Fruit fly (Drosophila melanogaster) whole organism, pupa: ENCODE measurements around the gene Ugt302E1.

Experiments used
- CG13204 ChIP-seq: fragments of 200-800 bp; sonication (Bioruptor generic); optimal IDR thresholded peaks from 2 replicates; lab custom pipeline; 2018; ENCODE audit warnings: missing biosample characterization, mild to moderate bottlenecking, missing genetic modification characterization, moderate library complexity
- CG34367 ChIP-seq: fragments of 200-800 bp; sonication (Bioruptor generic); optimal IDR thresholded peaks from 2 replicates; lab custom pipeline; 2018; ENCODE audit warnings: missing biosample characterization, mild to moderate bottlenecking, missing genetic modification characterization
- CG4496 ChIP-seq: fragments of 200-800 bp; sonication (Bioruptor generic); IDR thresholded peaks from 3 replicates; pipeline ENCODE4 v1.3.6; 2022; ENCODE audit warnings: missing biosample characterization, missing genetic modification characterization
- CG8159 ChIP-seq: fragments of 200-800 bp; sonication (Bioruptor generic); optimal IDR thresholded peaks from 3 replicates; lab custom pipeline; 2018; ENCODE audit warnings: missing biosample characterization, mild to moderate bottlenecking, missing genetic modification characterization, moderate library complexity
- EcR ChIP-seq: fragments of 200-800 bp; sonication (Bioruptor generic); optimal IDR thresholded peaks from 3 replicates; lab custom pipeline; 2019; ENCODE audit warnings: missing biosample characterization, missing genetic modification characterization, mild to moderate bottlenecking, moderate library complexity, missing genetic modification reagents
- Ets98B ChIP-seq: fragments of 200-800 bp; sonication (Bioruptor generic); IDR thresholded peaks from 2 replicates; pipeline ENCODE4 v1.3.6; 2022; ENCODE audit warnings: missing biosample characterization, missing genetic modification characterization
- Snoo ChIP-seq: fragments of 200-800 bp; sonication (Bioruptor generic); optimal IDR thresholded peaks from 3 replicates; lab custom pipeline; 2017; ENCODE audit warnings: missing biosample characterization, mild to moderate bottlenecking, missing genetic modification characterization, inconsistent platforms

- TF ChIP-seq CG8159 (tag; lab: Kevin White, UChicago) (no peak), Snoo (peak; percentile 29), CG34367 (no peak), CG4496 (GFP tag; lab: Robert Waterston, UW) (no peak), EcR (no peak), Ets98B (GFP tag; lab: Robert Waterston, UW) (no peak), CG13204 (GFP tag; lab: Kevin White, UChicago) (no peak)
Observed at dm6 chr3R:11199227-11199835, 44.9 kb downstream of the Ugt302E1 start.
